Worm (Caenorhabditis elegans) whole organism, young adult: ENCODE results near the gene F01D5.8.

Experiments used
- B0261.1 ChIP-seq: sonication (generic microtip); optimal IDR thresholded peaks from 2 replicates; lab custom pipeline; 2016; ENCODE audit warnings: mild to moderate bottlenecking, missing genetic modification characterization, moderate library complexity, missing compliant biosample characterization
- D2030.7 ChIP-seq: fragments of 200-800 bp; sonication (Bioruptor generic); IDR thresholded peaks from 2 replicates; pipeline ENCODE4 v1.3.6; 2022; ENCODE audit warnings: missing genetic modification reagents, missing genetic modification characterization, missing compliant biosample characterization
- F33H1.4 ChIP-seq: fragments of 200-800 bp; sonication (Bioruptor generic); IDR thresholded peaks from 2 replicates; pipeline ENCODE4 v1.3.6; 2022; ENCODE audit warnings: missing genetic modification reagents, missing genetic modification characterization, missing compliant biosample characterization
- F49E8.2 ChIP-seq: sonication (generic microtip); optimal IDR thresholded peaks from 3 replicates; lab custom pipeline; 2017; ENCODE audit warnings: missing genetic modification characterization, mild to moderate bottlenecking, missing compliant biosample characterization, antibody characterized with exemption, moderate library complexity; ENCODE audit not compliant: insufficient read depth
- F52B5.7 ChIP-seq: sonication (generic microtip); optimal IDR thresholded peaks from 2 replicates; lab custom pipeline; 2016; ENCODE audit warnings: mild to moderate bottlenecking, missing genetic modification characterization, missing compliant biosample characterization
- Y53G8AR.9 ChIP-seq: fragments of 200-800 bp; sonication (Bioruptor generic); conservative IDR thresholded peaks from 2 replicates; pipeline ENCODE4 v1.3.6; 2022; ENCODE audit warnings: missing genetic modification reagents, missing genetic modification characterization, missing compliant biosample characterization
- Y56A3A.18 ChIP-seq: fragments of 200-800 bp; sonication (Bioruptor generic); IDR thresholded peaks from 2 replicates; pipeline ENCODE4 v1.3.6; 2022; ENCODE audit warnings: missing genetic modification reagents, missing genetic modification characterization, missing compliant biosample characterization
- Y67H2A.10 ChIP-seq: fragments of 200-800 bp; sonication (Bioruptor generic); conservative IDR thresholded peaks from 2 replicates; pipeline ENCODE4 v1.3.6; 2022; ENCODE audit warnings: missing genetic modification reagents, missing genetic modification characterization, missing compliant biosample characterization
- Y79H2A.3 ChIP-seq: fragments of 200-800 bp; sonication (Bioruptor generic); conservative IDR thresholded peaks from 2 replicates; pipeline ENCODE4 v1.3.6; 2022; ENCODE audit warnings: missing genetic modification reagents, missing genetic modification characterization, missing compliant biosample characterization
- ama-1 ChIP-seq, 3 experiments: fragments of 150-350 bp in 1 of 3; sonication (generic microtip) in 2 of 3; optimal IDR thresholded peaks; 2 replicates each; lab custom pipeline; 2014 to 2018; ENCODE audit warnings: missing biosample characterization in 2 of 3, missing genetic modification characterization in 2 of 3, missing genetic modification reagents in 2 of 3
- athp-1 ChIP-seq: sonication (generic microtip); optimal IDR thresholded peaks from 2 replicates; lab custom pipeline; 2017; ENCODE audit warnings: mild to moderate bottlenecking, missing genetic modification characterization, missing compliant biosample characterization
- attf-5 ChIP-seq: fragments of 200-800 bp; sonication (Bioruptor generic); optimal IDR thresholded peaks from 2 replicates; lab custom pipeline; 2018; ENCODE audit warnings: mild to moderate bottlenecking, missing genetic modification characterization, missing compliant biosample characterization
- bed-2 ChIP-seq: fragments of 200-800 bp; sonication (Bioruptor generic); IDR thresholded peaks from 2 replicates; pipeline ENCODE4 v1.3.6; 2022; ENCODE audit warnings: missing genetic modification reagents, missing genetic modification characterization, missing compliant biosample characterization
- ccch-3 ChIP-seq: fragments of 200-800 bp; sonication (Bioruptor generic); optimal IDR thresholded peaks from 2 replicates; lab custom pipeline; 2018; ENCODE audit warnings: mild to moderate bottlenecking, missing genetic modification characterization, missing compliant biosample characterization
- cebp-1 ChIP-seq, 2 experiments: fragments of 200-800 bp in 1 of 2; sonication (Bioruptor generic) in 1 of 2; sonication (generic microtip) in 1 of 2; IDR thresholded peaks in 1 of 2; optimal IDR thresholded peaks in 1 of 2; 2 replicates each; pipeline versions ENCODE4 v1.3.6 to Lab custom; 2017 to 2022; ENCODE audit warnings: missing compliant biosample characterization in 2 of 2, missing genetic modification characterization in 2 of 2, mild to moderate bottlenecking in 1 of 2, missing genetic modification reagents in 1 of 2, moderate library complexity in 1 of 2
- cebp-2 ChIP-seq: fragments of 200-800 bp; sonication (Bioruptor generic); IDR thresholded peaks from 2 replicates; pipeline ENCODE4 v1.3.6; 2022; ENCODE audit warnings: missing genetic modification characterization, missing compliant biosample characterization
- ceh-58 ChIP-seq: fragments of 200-800 bp; sonication (Bioruptor generic); IDR thresholded peaks from 2 replicates; pipeline ENCODE4 v1.3.6; 2022; ENCODE audit warnings: missing genetic modification characterization, missing compliant biosample characterization
- chd-7 ChIP-seq: sonication (generic microtip); optimal IDR thresholded peaks from 2 replicates; lab custom pipeline; 2016; ENCODE audit warnings: mild to moderate bottlenecking, missing genetic modification characterization, moderate library complexity, missing compliant biosample characterization
- dpff-1 ChIP-seq: sonication (generic microtip); optimal IDR thresholded peaks from 2 replicates; lab custom pipeline; 2017; ENCODE audit warnings: mild to moderate bottlenecking, missing genetic modification characterization, missing compliant biosample characterization
- dpl-1 ChIP-seq: fragments of 150-350 bp; optimal IDR thresholded peaks from 2 replicates; lab custom pipeline; 2014; ENCODE audit warnings: missing biosample characterization, missing genetic modification reagents, missing genetic modification characterization
- egrh-3 ChIP-seq: fragments of 200-800 bp; sonication (Bioruptor generic); IDR thresholded peaks from 2 replicates; pipeline ENCODE4 v1.3.6; 2022; ENCODE audit warnings: missing genetic modification reagents, missing genetic modification characterization, missing compliant biosample characterization
- hsf-1 ChIP-seq: fragments of 200-800 bp; sonication (Bioruptor generic); IDR thresholded peaks from 2 replicates; pipeline ENCODE4 v1.3.6; 2022; ENCODE audit warnings: missing genetic modification reagents, missing genetic modification characterization, missing compliant biosample characterization
- lag-1 ChIP-seq: fragments of 200-800 bp; sonication (Bioruptor generic); IDR thresholded peaks from 2 replicates; pipeline ENCODE4 v1.3.6; 2022; ENCODE audit warnings: missing genetic modification reagents, missing genetic modification characterization, missing compliant biosample characterization
- let-607 ChIP-seq, 2 experiments: fragments of 200-800 bp in 1 of 2; sonication (Bioruptor generic) in 1 of 2; sonication (generic microtip) in 1 of 2; optimal IDR thresholded peaks; 2 replicates each; lab custom pipeline; 2016 to 2018; ENCODE audit warnings: mild to moderate bottlenecking in 2 of 2, missing compliant biosample characterization in 2 of 2, missing genetic modification characterization in 2 of 2, moderate library complexity in 2 of 2, missing genotype in 1 of 2
- lin-26 ChIP-seq: fragments of 200-800 bp; sonication (Bioruptor generic); IDR thresholded peaks from 2 replicates; pipeline ENCODE4 v1.3.6; 2022; ENCODE audit warnings: missing genetic modification reagents, missing genetic modification characterization, missing compliant biosample characterization
- lir-1 ChIP-seq: fragments of 200-800 bp; sonication (Bioruptor generic); conservative IDR thresholded peaks from 2 replicates; pipeline ENCODE4 v1.3.6; 2022; ENCODE audit warnings: missing genetic modification reagents, missing genetic modification characterization, missing compliant biosample characterization
- lsy-27 ChIP-seq: sonication (generic microtip); optimal IDR thresholded peaks from 2 replicates; lab custom pipeline; 2017; ENCODE audit warnings: missing genetic modification characterization, mild to moderate bottlenecking, missing compliant biosample characterization, antibody characterized with exemption, missing genotype, borderline replicate concordance; ENCODE audit not compliant: insufficient read depth
- mxl-1 ChIP-seq: sonication (generic microtip); optimal IDR thresholded peaks from 2 replicates; lab custom pipeline; 2016; ENCODE audit warnings: missing genetic modification characterization, missing compliant biosample characterization
- nfya-2 ChIP-seq: fragments of 200-800 bp; sonication (Bioruptor generic); IDR thresholded peaks from 2 replicates; pipeline ENCODE4 v1.3.6; 2022; ENCODE audit warnings: missing genetic modification reagents, missing genetic modification characterization, missing compliant biosample characterization
- nfyb-1 ChIP-seq: fragments of 200-800 bp; sonication (Bioruptor generic); IDR thresholded peaks from 2 replicates; pipeline ENCODE4 v1.3.6; 2022; ENCODE audit warnings: missing genetic modification reagents, missing genetic modification characterization, missing compliant biosample characterization
- nhr-120 ChIP-seq: fragments of 200-800 bp; sonication (Bioruptor generic); IDR thresholded peaks from 2 replicates; pipeline ENCODE4 v1.3.6; 2022; ENCODE audit warnings: missing genetic modification characterization, missing compliant biosample characterization
- nhr-80 ChIP-seq: sonication (generic microtip); optimal IDR thresholded peaks from 2 replicates; lab custom pipeline; 2016; ENCODE audit warnings: missing genetic modification characterization, missing compliant biosample characterization
- pbrm-1 ChIP-seq: fragments of 200-800 bp; sonication (Bioruptor generic); IDR thresholded peaks from 2 replicates; pipeline ENCODE4 v1.3.6; 2022; ENCODE audit warnings: missing genetic modification reagents, missing genetic modification characterization, missing compliant biosample characterization
- rcor-1 ChIP-seq: fragments of 200-800 bp; sonication (Bioruptor generic); IDR thresholded peaks from 2 replicates; pipeline ENCODE4 v1.3.6; 2022; ENCODE audit warnings: missing genetic modification reagents, missing genetic modification characterization, missing compliant biosample characterization
- repo-1 ChIP-seq: sonication (generic microtip); optimal IDR thresholded peaks from 2 replicates; lab custom pipeline; 2017; ENCODE audit warnings: mild to moderate bottlenecking, missing genetic modification characterization, missing compliant biosample characterization
- sdz-38 ChIP-seq: sonication (generic microtip); optimal IDR thresholded peaks from 2 replicates; lab custom pipeline; 2016; ENCODE audit warnings: missing genotype, missing genetic modification characterization, missing compliant biosample characterization
- sea-2 ChIP-seq: fragments of 200-800 bp; sonication (Bioruptor generic); IDR thresholded peaks from 2 replicates; pipeline ENCODE4 v1.3.6; 2022; ENCODE audit warnings: missing genetic modification characterization, missing compliant biosample characterization
- snpc-3.4 ChIP-seq: sonication (generic microtip); optimal IDR thresholded peaks from 2 replicates; lab custom pipeline; 2017; ENCODE audit warnings: missing genetic modification characterization, mild to moderate bottlenecking, missing compliant biosample characterization, antibody characterized with exemption, moderate library complexity, missing genotype, missing genetic modification reagents
- snpc-4 ChIP-seq, 5 experiments: fragments of 150-350 bp in 1 of 5; sonication (generic microtip) in 4 of 5; optimal IDR thresholded peaks; 2 replicates each; lab custom pipeline; 2014 to 2018; ENCODE audit warnings: missing genetic modification characterization in 5 of 5, missing biosample characterization in 3 of 5, antibody characterized with exemption in 2 of 5, mild to moderate bottlenecking in 2 of 5, missing compliant biosample characterization in 2 of 5, missing genotype in 2 of 5, moderate library complexity in 2 of 5, missing genetic modification reagents in 1 of 5
- sptf-2 ChIP-seq: fragments of 200-800 bp; sonication (Bioruptor generic); optimal IDR thresholded peaks from 2 replicates; lab custom pipeline; 2018; ENCODE audit warnings: mild to moderate bottlenecking, missing genetic modification characterization, missing compliant biosample characterization
- tlf-1 ChIP-seq: fragments of 200-800 bp; sonication (Bioruptor generic); optimal IDR thresholded peaks from 2 replicates; lab custom pipeline; 2018; ENCODE audit warnings: mild to moderate bottlenecking, missing genetic modification characterization, missing compliant biosample characterization
- unc-130 ChIP-seq: sonication (generic microtip); optimal IDR thresholded peaks from 2 replicates; lab custom pipeline; 2016; ENCODE audit warnings: missing genetic modification reagents, missing genetic modification characterization, missing compliant biosample characterization
- unc-62 ChIP-seq: fragments of 150-350 bp; optimal IDR thresholded peaks from 2 replicates; lab custom pipeline; 2014; ENCODE audit warnings: missing biosample characterization, missing genetic modification reagents, missing genetic modification characterization
- xnd-1 ChIP-seq: sonication (generic microtip); optimal IDR thresholded peaks from 2 replicates; lab custom pipeline; 2016; ENCODE audit warnings: missing genotype, missing genetic modification reagents, missing genetic modification characterization, missing compliant biosample characterization
- zfh-2 ChIP-seq: fragments of 200-800 bp; sonication (Bioruptor generic); conservative IDR thresholded peaks from 2 replicates; pipeline ENCODE4 v1.3.6; 2022; ENCODE audit warnings: missing genetic modification reagents, missing genetic modification characterization, missing compliant biosample characterization
- ztf-25 ChIP-seq: fragments of 200-800 bp; sonication (Bioruptor generic); IDR thresholded peaks from 2 replicates; pipeline ENCODE4 v1.3.6; 2022; ENCODE audit warnings: missing genetic modification reagents, missing genetic modification characterization, missing compliant biosample characterization
- ztf-6 ChIP-seq: fragments of 200-800 bp; sonication (Bioruptor generic); IDR thresholded peaks from 2 replicates; pipeline ENCODE4 v1.3.6; 2022; ENCODE audit warnings: missing genetic modification reagents, missing genetic modification characterization, missing compliant biosample characterization

Gene F01D5.8

ce11 chrII:14018192-14018591 is 7.7 kb downstream of the F01D5.8 start (continued):
- TF ChIP-seq egrh-3 (GFP tag; lab: Robert Waterston, UW) = peak; percentile 39; the same call in 1 of the 2 replicates
- no peak for TF ChIP-seq sdz-38 (tag; lab: Kevin White, UChicago)
- TF ChIP-seq nhr-80 (tag; lab: Kevin White, UChicago) = peak; percentile 27
- TF ChIP-seq B0261.1 = peak; percentile 36
- no peak for TF ChIP-seq cebp-2 (GFP tag; lab: Robert Waterston, UW)
- peak; percentile 74 for TF ChIP-seq lin-26 (GFP tag; lab: Robert Waterston, UW)
- peak; percentile 29 to 58 for TF ChIP-seq let-607 (tag; optimal IDR thresholded peaks at IDR 0.05; lab: Kevin White, UChicago)
- TF ChIP-seq nfyb-1 (GFP tag; lab: Robert Waterston, UW) = peak; percentile 93
- TF ChIP-seq F52B5.7 (tag; lab: Kevin White, UChicago) = peak; percentile 72
- TF ChIP-seq lir-1 = no peak
- TF ChIP-seq F49E8.2 = peak; percentile 88
- TF ChIP-seq mxl-1 (tag; lab: Kevin White, UChicago) = no peak
- peak; percentile 71 for TF ChIP-seq F33H1.4
- no peak for TF ChIP-seq ztf-25 (GFP tag; lab: Robert Waterston, UW)
- peak; percentile 99 for TF ChIP-seq ama-1 (optimal IDR thresholded peaks at IDR 0.05; lab: Kevin White, UChicago)
- TF ChIP-seq ama-1 (GFP tag; optimal IDR thresholded peaks at IDR 0.05; lab: Kevin White, UChicago) = peak; percentile 5 to 38
- TF ChIP-seq chd-7 (tag; lab: Kevin White, UChicago) = peak; percentile 75
- peak; percentile 91 for TF ChIP-seq zfh-2 (GFP tag; lab: Robert Waterston, UW)
- TF ChIP-seq xnd-1 (tag; lab: Kevin White, UChicago) = peak; percentile 69
- TF ChIP-seq nfya-2 = no peak
- no peak for TF ChIP-seq sea-2 (GFP tag; lab: Robert Waterston, UW)
- TF ChIP-seq sptf-2 (GFP tag; lab: Kevin White, UChicago) = peak; percentile 46
- peak; percentile 60 for TF ChIP-seq unc-130 (GFP tag; lab: Kevin White, UChicago)
- TF ChIP-seq snpc-4 (GFP tag; optimal IDR thresholded peaks at IDR 0.05; lab: Kevin White, UChicago) = peak; percentile 99
- peak; percentile 99 to 100 (median 100) for TF ChIP-seq snpc-4 (tag; optimal IDR thresholded peaks at IDR 0.05; lab: Kevin White, UChicago)
- TF ChIP-seq attf-5 (GFP tag; lab: Kevin White, UChicago) = peak; percentile 12
- no peak for TF ChIP-seq lag-1 (GFP tag; lab: Robert Waterston, UW)
- TF ChIP-seq athp-1 (tag; lab: Kevin White, UChicago) = peak; percentile 64
- TF ChIP-seq pbrm-1 (GFP tag; lab: Robert Waterston, UW) = peak; percentile 97
- peak; percentile 89 for TF ChIP-seq dpff-1 (tag; lab: Kevin White, UChicago)
- peak; percentile 89 for TF ChIP-seq tlf-1 (GFP tag; lab: Kevin White, UChicago)
- TF ChIP-seq Y79H2A.3 (GFP tag; lab: Robert Waterston, UW) = peak; percentile 62; the same call in 1 of the 2 replicates
- peak; percentile 93 for TF ChIP-seq Y56A3A.18 (GFP tag; lab: Robert Waterston, UW)
- TF ChIP-seq Y53G8AR.9 (GFP tag; lab: Robert Waterston, UW) = peak; percentile 62
- TF ChIP-seq D2030.7 = peak; percentile 96
- no peak for TF ChIP-seq nhr-120 (GFP tag; lab: Robert Waterston, UW)
- TF ChIP-seq cebp-1 (GFP tag; IDR thresholded peaks at IDR 0.05; lab: Robert Waterston, UW) = no peak
- peak; percentile 73 for TF ChIP-seq cebp-1 (tag; optimal IDR thresholded peaks at IDR 0.05; lab: Kevin White, UChicago)
- no peak for TF ChIP-seq ccch-3 (GFP tag; lab: Kevin White, UChicago)
- peak; percentile 95 for TF ChIP-seq repo-1 (tag; lab: Kevin White, UChicago)
- TF ChIP-seq snpc-3.4 = peak; percentile 98
- TF ChIP-seq hsf-1 (GFP tag; lab: Robert Waterston, UW) = peak; percentile 60; the same call in 1 of the 2 replicates
- TF ChIP-seq unc-62 (GFP tag; lab: Kevin White, UChicago) = no peak
- no peak for TF ChIP-seq Y67H2A.10
- TF ChIP-seq bed-2 (GFP tag; lab: Robert Waterston, UW) = no peak
- TF ChIP-seq ceh-58 (GFP tag; lab: Robert Waterston, UW) = no peak
- peak; percentile 3 for TF ChIP-seq dpl-1 (GFP tag; lab: Kevin White, UChicago)
- TF ChIP-seq lsy-27 (tag; lab: Kevin White, UChicago) = peak; percentile 1
- peak; percentile 89 for TF ChIP-seq rcor-1
- TF ChIP-seq ztf-6 (GFP tag; lab: Robert Waterston, UW) = no peak
